Worm (Caenorhabditis elegans) whole organism, young adult: ENCODE results near the gene R08A2.2.

Source experiments
- B0261.1 ChIP-seq: sonication (generic microtip); optimal IDR thresholded peaks from 2 replicates; lab custom pipeline; 2016; ENCODE audit warnings: mild to moderate bottlenecking, missing genetic modification characterization, moderate library complexity, missing compliant biosample characterization
- C06A6.2 ChIP-seq: fragments of 200-800 bp; sonication (Bioruptor generic); conservative IDR thresholded peaks from 2 replicates; pipeline ENCODE4 v1.3.6; 2022; ENCODE audit warnings: missing genetic modification characterization, missing compliant biosample characterization
- C17E4.6 ChIP-seq: fragments of 200-800 bp; sonication (Bioruptor generic); IDR thresholded peaks from 2 replicates; pipeline ENCODE4 v1.3.6; 2022; ENCODE audit warnings: missing genetic modification reagents, missing genetic modification characterization, missing compliant biosample characterization
- F10E7.11 ChIP-seq: sonication (generic microtip); optimal IDR thresholded peaks from 2 replicates; lab custom pipeline; 2017; ENCODE audit warnings: mild to moderate bottlenecking, missing genetic modification characterization, moderate library complexity, missing compliant biosample characterization
- F49E8.2 ChIP-seq: sonication (generic microtip); optimal IDR thresholded peaks from 3 replicates; lab custom pipeline; 2017; ENCODE audit warnings: missing genetic modification characterization, mild to moderate bottlenecking, missing compliant biosample characterization, antibody characterized with exemption, moderate library complexity; ENCODE audit not compliant: insufficient read depth
- F52B5.7 ChIP-seq: sonication (generic microtip); optimal IDR thresholded peaks from 2 replicates; lab custom pipeline; 2016; ENCODE audit warnings: mild to moderate bottlenecking, missing genetic modification characterization, missing compliant biosample characterization
- K12H6.12 ChIP-seq: fragments of 200-800 bp; sonication (Bioruptor generic); optimal IDR thresholded peaks from 2 replicates; lab custom pipeline; 2018; ENCODE audit warnings: mild to moderate bottlenecking, missing genetic modification characterization, missing compliant biosample characterization
- T26A5.8 ChIP-seq: sonication (generic microtip); optimal IDR thresholded peaks from 2 replicates; lab custom pipeline; 2016; ENCODE audit warnings: missing genetic modification characterization, missing compliant biosample characterization
- Y53G8AR.9 ChIP-seq: fragments of 200-800 bp; sonication (Bioruptor generic); conservative IDR thresholded peaks from 2 replicates; pipeline ENCODE4 v1.3.6; 2022; ENCODE audit warnings: missing genetic modification reagents, missing genetic modification characterization, missing compliant biosample characterization
- Y79H2A.3 ChIP-seq: fragments of 200-800 bp; sonication (Bioruptor generic); conservative IDR thresholded peaks from 2 replicates; pipeline ENCODE4 v1.3.6; 2022; ENCODE audit warnings: missing genetic modification reagents, missing genetic modification characterization, missing compliant biosample characterization
- atf-7 ChIP-seq: sonication (generic microtip); optimal IDR thresholded peaks from 2 replicates; lab custom pipeline; 2017; ENCODE audit warnings: mild to moderate bottlenecking, missing genetic modification characterization, missing compliant biosample characterization
- attf-5 ChIP-seq: fragments of 200-800 bp; sonication (Bioruptor generic); optimal IDR thresholded peaks from 2 replicates; lab custom pipeline; 2018; ENCODE audit warnings: mild to moderate bottlenecking, missing genetic modification characterization, missing compliant biosample characterization
- attf-6 ChIP-seq: fragments of 200-800 bp; sonication (Bioruptor generic); IDR thresholded peaks from 2 replicates; pipeline ENCODE4 v1.3.6; 2022; ENCODE audit warnings: missing genetic modification reagents, missing genetic modification characterization, missing compliant biosample characterization
- cebp-1 ChIP-seq, 2 experiments: fragments of 200-800 bp in 1 of 2; sonication (Bioruptor generic) in 1 of 2; sonication (generic microtip) in 1 of 2; IDR thresholded peaks in 1 of 2; optimal IDR thresholded peaks in 1 of 2; 2 replicates each; pipeline versions ENCODE4 v1.3.6 to Lab custom; 2017 to 2022; ENCODE audit warnings: missing compliant biosample characterization in 2 of 2, missing genetic modification characterization in 2 of 2, mild to moderate bottlenecking in 1 of 2, missing genetic modification reagents in 1 of 2, moderate library complexity in 1 of 2
- ceh-100 ChIP-seq: fragments of 200-800 bp; sonication (Bioruptor generic); IDR thresholded peaks from 2 replicates; pipeline ENCODE4 v1.3.6; 2022; ENCODE audit warnings: missing genetic modification reagents, missing genetic modification characterization, missing compliant biosample characterization
- ceh-91 ChIP-seq: fragments of 200-800 bp; sonication (Bioruptor generic); IDR thresholded peaks from 2 replicates; pipeline ENCODE4 v1.3.6; 2022; ENCODE audit warnings: missing genetic modification reagents, missing genetic modification characterization, missing compliant biosample characterization
- dox-1 ChIP-seq: fragments of 200-800 bp; sonication (Bioruptor generic); IDR thresholded peaks from 2 replicates; pipeline ENCODE4 v1.3.6; 2022; ENCODE audit warnings: missing genetic modification reagents, missing genetic modification characterization, missing compliant biosample characterization
- egl-18 ChIP-seq: fragments of 200-800 bp; sonication (Bioruptor generic); IDR thresholded peaks from 2 replicates; pipeline ENCODE4 v1.3.6; 2022; ENCODE audit warnings: missing genetic modification reagents, missing genetic modification characterization, missing compliant biosample characterization
- him-1 ChIP-seq: sonication (generic microtip); optimal IDR thresholded peaks from 2 replicates; lab custom pipeline; 2016; ENCODE audit warnings: missing genotype, missing genetic modification reagents, missing genetic modification characterization, missing compliant biosample characterization
- hlh-26 ChIP-seq: fragments of 200-800 bp; sonication (Bioruptor generic); conservative IDR thresholded peaks from 2 replicates; pipeline ENCODE4 v1.3.6; 2022; ENCODE audit warnings: missing genetic modification reagents, missing genetic modification characterization, missing compliant biosample characterization
- hmg-1.2 ChIP-seq: fragments of 200-800 bp; sonication (Bioruptor generic); IDR thresholded peaks from 2 replicates; pipeline ENCODE4 v1.3.6; 2022; ENCODE audit warnings: missing genetic modification reagents, missing genetic modification characterization, missing compliant biosample characterization
- let-526 ChIP-seq: fragments of 200-800 bp; sonication (Bioruptor generic); IDR thresholded peaks from 2 replicates; pipeline ENCODE4 v1.3.6; 2022; ENCODE audit warnings: missing genetic modification reagents, missing genetic modification characterization, missing compliant biosample characterization
- let-607 ChIP-seq, 2 experiments: fragments of 200-800 bp in 1 of 2; sonication (Bioruptor generic) in 1 of 2; sonication (generic microtip) in 1 of 2; optimal IDR thresholded peaks; 2 replicates each; lab custom pipeline; 2016 to 2018; ENCODE audit warnings: mild to moderate bottlenecking in 2 of 2, missing compliant biosample characterization in 2 of 2, missing genetic modification characterization in 2 of 2, moderate library complexity in 2 of 2, missing genotype in 1 of 2
- lin-26 ChIP-seq: fragments of 200-800 bp; sonication (Bioruptor generic); IDR thresholded peaks from 2 replicates; pipeline ENCODE4 v1.3.6; 2022; ENCODE audit warnings: missing genetic modification reagents, missing genetic modification characterization, missing compliant biosample characterization
- lin-54 ChIP-seq: fragments of 200-800 bp; sonication (Bioruptor generic); optimal IDR thresholded peaks from 2 replicates; lab custom pipeline; 2018; ENCODE audit warnings: mild to moderate bottlenecking, missing genetic modification characterization, missing compliant biosample characterization
- lir-1 ChIP-seq: fragments of 200-800 bp; sonication (Bioruptor generic); conservative IDR thresholded peaks from 2 replicates; pipeline ENCODE4 v1.3.6; 2022; ENCODE audit warnings: missing genetic modification reagents, missing genetic modification characterization, missing compliant biosample characterization
- lsl-1 ChIP-seq: fragments of 200-800 bp; sonication (Bioruptor generic); optimal IDR thresholded peaks from 2 replicates; lab custom pipeline; 2018; ENCODE audit warnings: mild to moderate bottlenecking, missing genetic modification characterization, moderate library complexity, missing compliant biosample characterization
- madf-10 ChIP-seq: sonication (generic microtip); optimal IDR thresholded peaks from 2 replicates; lab custom pipeline; 2016; ENCODE audit warnings: mild to moderate bottlenecking, missing genetic modification characterization, missing compliant biosample characterization
- madf-6 ChIP-seq: fragments of 200-800 bp; sonication (Bioruptor generic); IDR thresholded peaks from 2 replicates; pipeline ENCODE4 v1.3.6; 2022; ENCODE audit warnings: missing genetic modification reagents, missing genetic modification characterization, missing compliant biosample characterization
- nfya-1 ChIP-seq: sonication (generic microtip); optimal IDR thresholded peaks from 2 replicates; lab custom pipeline; 2017; ENCODE audit warnings: antibody characterized with exemption, missing compliant biosample characterization, missing genetic modification characterization, borderline replicate concordance; ENCODE audit not compliant: insufficient read depth
- sdz-38 ChIP-seq: sonication (generic microtip); optimal IDR thresholded peaks from 2 replicates; lab custom pipeline; 2016; ENCODE audit warnings: missing genotype, missing genetic modification characterization, missing compliant biosample characterization
- sea-2 ChIP-seq: fragments of 200-800 bp; sonication (Bioruptor generic); IDR thresholded peaks from 2 replicates; pipeline ENCODE4 v1.3.6; 2022; ENCODE audit warnings: missing genetic modification characterization, missing compliant biosample characterization
- snpc-1.3 ChIP-seq: sonication (generic microtip); optimal IDR thresholded peaks from 2 replicates; lab custom pipeline; 2017; ENCODE audit warnings: missing genetic modification characterization, mild to moderate bottlenecking, missing compliant biosample characterization, antibody characterized with exemption, moderate library complexity, missing genotype, missing genetic modification reagents; ENCODE audit not compliant: insufficient read depth
- snpc-4 ChIP-seq, 5 experiments: fragments of 150-350 bp in 1 of 5; sonication (generic microtip) in 4 of 5; optimal IDR thresholded peaks; 2 replicates each; lab custom pipeline; 2014 to 2018; ENCODE audit warnings: missing genetic modification characterization in 5 of 5, missing biosample characterization in 3 of 5, antibody characterized with exemption in 2 of 5, mild to moderate bottlenecking in 2 of 5, missing compliant biosample characterization in 2 of 5, missing genotype in 2 of 5, moderate library complexity in 2 of 5, missing genetic modification reagents in 1 of 5
- somi-1 ChIP-seq: fragments of 200-800 bp; sonication (Bioruptor generic); optimal IDR thresholded peaks from 2 replicates; lab custom pipeline; 2018; ENCODE audit warnings: mild to moderate bottlenecking, missing genetic modification characterization, missing compliant biosample characterization
- sptf-2 ChIP-seq: fragments of 200-800 bp; sonication (Bioruptor generic); optimal IDR thresholded peaks from 2 replicates; lab custom pipeline; 2018; ENCODE audit warnings: mild to moderate bottlenecking, missing genetic modification characterization, missing compliant biosample characterization
- tbx-9 ChIP-seq: sonication (generic microtip); optimal IDR thresholded peaks from 2 replicates; lab custom pipeline; 2016; ENCODE audit warnings: borderline replicate concordance, missing genetic modification characterization, inconsistent platforms, missing compliant biosample characterization
- unc-62 ChIP-seq: fragments of 150-350 bp; optimal IDR thresholded peaks from 2 replicates; lab custom pipeline; 2014; ENCODE audit warnings: missing biosample characterization, missing genetic modification reagents, missing genetic modification characterization
- ztf-22 ChIP-seq: fragments of 200-800 bp; sonication (Bioruptor generic); optimal IDR thresholded peaks from 2 replicates; lab custom pipeline; 2018; ENCODE audit warnings: mild to moderate bottlenecking, missing genetic modification characterization, moderate library complexity, missing compliant biosample characterization
- ztf-6 ChIP-seq: fragments of 200-800 bp; sonication (Bioruptor generic); IDR thresholded peaks from 2 replicates; pipeline ENCODE4 v1.3.6; 2022; ENCODE audit warnings: missing genetic modification reagents, missing genetic modification characterization, missing compliant biosample characterization

Gene R08A2.2

DNA sequence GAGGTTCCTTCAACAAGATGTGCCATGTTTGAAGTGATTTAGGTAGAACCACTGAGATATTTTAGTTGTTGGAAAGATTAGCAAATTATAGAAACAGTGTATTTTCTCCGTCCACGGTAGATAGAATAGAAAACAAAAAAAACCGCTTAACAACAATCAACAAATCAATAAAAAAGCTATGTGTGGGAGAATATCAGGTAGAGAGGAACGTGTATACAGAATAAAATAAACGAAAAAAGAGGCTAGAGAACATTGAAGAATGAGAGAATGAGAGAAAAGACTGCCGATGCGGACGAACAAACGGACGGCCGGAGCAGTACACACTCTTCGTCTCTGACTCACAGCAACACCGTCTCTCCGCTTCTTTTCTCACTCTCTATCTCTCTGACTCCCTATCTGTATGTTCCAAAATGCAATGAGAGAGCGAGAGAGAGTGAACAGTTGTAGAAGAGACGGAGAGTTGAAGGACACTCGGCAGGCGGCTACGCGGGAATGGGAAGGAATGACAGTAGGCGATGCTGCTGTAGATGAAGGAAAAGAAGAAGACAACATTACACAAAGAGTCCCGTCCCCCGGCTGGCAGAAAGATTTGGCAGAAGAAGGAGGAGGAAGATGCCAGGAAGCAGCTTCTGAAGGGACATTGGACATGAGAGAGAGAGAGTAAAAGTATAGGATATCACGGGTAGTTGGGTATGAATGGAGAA, 18.8 kb downstream of the R08A2.2 start, which contains the start of gene unc-112 (continued):
- TF ChIP-seq atf-7 (no peak), let-607 (tag; optimal IDR thresholded peaks at IDR 0.05; lab: Kevin White, UChicago) (peak; percentile 25 to 29), K12H6.12 (tag; lab: Kevin White, UChicago) (peak; percentile 84), attf-5 (GFP tag; lab: Kevin White, UChicago) (peak; percentile 80), dox-1 (peak; percentile 90), him-1 (tag; lab: Kevin White, UChicago) (no peak), sdz-38 (tag; lab: Kevin White, UChicago) (no peak), lin-54 (GFP tag; lab: Kevin White, UChicago) (peak; percentile 31), C17E4.6 (0 out of 2 replicates have a peak, but pooled peaks have one; percentile 20), tbx-9 (tag; lab: Kevin White, UChicago) (no peak)

DNA sequence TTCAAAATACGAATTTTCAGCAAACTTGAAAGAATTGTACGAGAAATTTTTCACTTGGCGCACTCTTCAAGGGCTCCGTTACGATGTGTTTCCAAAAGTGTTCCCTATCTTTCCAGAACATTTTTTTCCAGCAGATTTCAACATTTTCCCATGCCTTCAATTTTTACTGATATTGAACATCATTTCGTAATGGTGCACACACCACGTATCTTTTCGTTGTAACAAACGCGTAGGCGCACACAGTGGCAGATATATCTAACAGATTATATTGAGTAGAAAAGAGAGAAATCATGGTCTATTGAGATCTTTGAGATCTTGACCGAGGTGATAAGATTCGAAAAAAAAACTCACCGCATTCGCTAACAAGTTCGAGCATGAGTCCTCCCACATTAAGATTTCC, 19.8 kb downstream of the R08A2.2 start:
- TF ChIP-seq snpc-4 (GFP tag; optimal IDR thresholded peaks at IDR 0.05; lab: Kevin White, UChicago) (no peak), snpc-4 (tag; optimal IDR thresholded peaks at IDR 0.05; lab: Kevin White, UChicago) (no peak), cebp-1 (GFP tag; IDR thresholded peaks at IDR 0.05; lab: Robert Waterston, UW) (no peak), cebp-1 (tag; optimal IDR thresholded peaks at IDR 0.05; lab: Kevin White, UChicago) (peak; percentile 57)

DNA sequence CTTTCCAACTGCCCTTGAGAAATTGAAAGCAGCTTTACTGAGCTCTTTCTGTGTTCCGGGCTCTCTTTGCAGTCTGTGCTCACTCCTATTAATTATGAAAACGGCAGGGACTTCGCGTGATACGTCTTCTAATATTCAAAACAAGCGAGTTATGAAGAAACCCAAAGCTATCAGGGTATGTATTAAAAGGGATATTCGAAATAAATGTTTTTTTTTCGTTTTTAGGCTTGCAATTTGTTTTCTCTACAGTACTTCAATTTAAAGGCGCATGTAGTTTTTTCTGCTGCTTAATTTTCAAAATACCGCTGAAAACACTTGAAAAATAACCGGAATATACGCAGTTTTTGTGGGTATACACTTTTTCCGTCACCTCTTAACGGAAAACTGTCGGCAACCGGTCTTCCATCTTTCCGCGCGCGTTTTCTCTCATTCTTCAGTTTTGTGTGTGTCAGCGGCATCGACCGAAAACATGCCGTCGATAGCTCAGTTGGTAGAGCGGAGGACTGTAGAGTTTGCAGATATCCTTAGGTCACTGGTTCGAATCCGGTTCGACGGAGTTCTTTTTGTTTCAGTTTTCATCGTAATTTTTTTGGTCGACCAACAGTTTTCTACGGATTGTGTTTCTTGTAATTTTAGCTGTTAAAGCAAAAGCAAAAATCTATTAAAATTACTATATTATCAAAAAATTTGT, 26.3 kb downstream of the R08A2.2 start, which contains the start of gene gasr-8:
Gene gasr-8 (plus strand): TSS at position 51 of the 691 bp plus-strand sequence.
- TF ChIP-seq let-607 (tag; optimal IDR thresholded peaks at IDR 0.05; lab: Kevin White, UChicago): no peak
- no peak for TF ChIP-seq F49E8.2
- no peak for TF ChIP-seq lir-1 (GFP tag; lab: Robert Waterston, UW)
- TF ChIP-seq snpc-1.3: no peak
- TF ChIP-seq B0261.1 (tag; lab: Kevin White, UChicago): peak; percentile 85
- TF ChIP-seq hlh-26 (GFP tag; lab: Robert Waterston, UW): no peak
- TF ChIP-seq C06A6.2 (GFP tag; lab: Robert Waterston, UW): no peak
- TF ChIP-seq madf-6 (GFP tag; lab: Robert Waterston, UW): peak; percentile 66
- TF ChIP-seq ceh-100: no peak
- peak; percentile 80 for TF ChIP-seq lin-26 (GFP tag; lab: Robert Waterston, UW)
- TF ChIP-seq Y79H2A.3 (GFP tag; lab: Robert Waterston, UW): no peak
- TF ChIP-seq attf-6 (GFP tag; lab: Robert Waterston, UW): no peak
- TF ChIP-seq unc-62 (GFP tag; lab: Kevin White, UChicago): no peak
- TF ChIP-seq egl-18 (GFP tag; lab: Robert Waterston, UW): no peak
- no peak for TF ChIP-seq ztf-22 (GFP tag; lab: Kevin White, UChicago)
- TF ChIP-seq snpc-4 (GFP tag; optimal IDR thresholded peaks at IDR 0.05; lab: Kevin White, UChicago): no peak
- peak in 2 of 4 experiments; percentile 27 to 34 for TF ChIP-seq snpc-4 (tag; optimal IDR thresholded peaks at IDR 0.05; lab: Kevin White, UChicago)
- peak; percentile 28 for TF ChIP-seq madf-10 (tag; lab: Kevin White, UChicago)
- TF ChIP-seq sea-2 (GFP tag; lab: Robert Waterston, UW): no peak
- TF ChIP-seq F10E7.11 (tag; lab: Kevin White, UChicago): no peak
- peak; percentile 52 for TF ChIP-seq hmg-1.2
- TF ChIP-seq him-1 (tag; lab: Kevin White, UChicago): peak; percentile 42
- peak; percentile 73 for TF ChIP-seq lsl-1
- TF ChIP-seq C17E4.6: no peak
- no peak for TF ChIP-seq T26A5.8 (tag; lab: Kevin White, UChicago)
- no peak for TF ChIP-seq let-526
- no peak for TF ChIP-seq ztf-6 (GFP tag; lab: Robert Waterston, UW)
- no peak for TF ChIP-seq F52B5.7 (tag; lab: Kevin White, UChicago)
- no peak for TF ChIP-seq sptf-2 (GFP tag; lab: Kevin White, UChicago)
- TF ChIP-seq nfya-1: no peak
- no peak for TF ChIP-seq somi-1 (GFP tag; lab: Kevin White, UChicago)
- TF ChIP-seq ceh-91 (GFP tag; lab: Robert Waterston, UW): no peak
- TF ChIP-seq Y53G8AR.9 (GFP tag; lab: Robert Waterston, UW): no peak
